Worm (Caenorhabditis elegans) whole organism, L3 larva: ENCODE results near the gene sulp-5.

Experiments
- R02D3.7 ChIP-seq: fragments of 150-350 bp; optimal IDR thresholded peaks from 2 replicates; lab custom pipeline; 2014; ENCODE audit warnings: missing biosample characterization, missing genetic modification characterization
- ZK546.5 ChIP-seq: sonication (generic microtip); optimal IDR thresholded peaks from 2 replicates; lab custom pipeline; 2017; ENCODE audit warnings: missing biosample characterization, missing genetic modification characterization
- aly-2 ChIP-seq: fragments of 150-350 bp; optimal IDR thresholded peaks from 2 replicates; lab custom pipeline; 2014; ENCODE audit warnings: missing biosample characterization, missing genetic modification characterization
- ama-1 ChIP-seq: fragments of 150-350 bp; optimal IDR thresholded peaks from 2 replicates; lab custom pipeline; 2018
- ceh-16 ChIP-seq: sonication (generic microtip); optimal IDR thresholded peaks from 2 replicates; lab custom pipeline; 2017; ENCODE audit warnings: missing biosample characterization, missing genetic modification characterization
- ceh-28 ChIP-seq: fragments of 150-350 bp; optimal IDR thresholded peaks from 2 replicates; lab custom pipeline; 2014; ENCODE audit warnings: missing biosample characterization, missing genetic modification reagents, missing genetic modification characterization
- ceh-82 ChIP-seq: fragments of 150-350 bp; optimal IDR thresholded peaks from 2 replicates; lab custom pipeline; 2014; ENCODE audit warnings: missing biosample characterization, missing genetic modification characterization
- ceh-9 ChIP-seq: sonication (generic microtip); optimal IDR thresholded peaks from 2 replicates; lab custom pipeline; 2018; ENCODE audit warnings: missing biosample characterization, missing genetic modification characterization
- daf-12 ChIP-seq: fragments of 150-350 bp; optimal IDR thresholded peaks from 2 replicates; lab custom pipeline; 2014; ENCODE audit warnings: missing biosample characterization, missing genetic modification reagents, missing genetic modification characterization
- egl-27 ChIP-seq: sonication (generic microtip); optimal IDR thresholded peaks from 4 replicates; lab custom pipeline; 2017; ENCODE audit warnings: missing biosample characterization, missing genetic modification reagents, missing genetic modification characterization
- egl-5 ChIP-seq: fragments of 150-350 bp; optimal IDR thresholded peaks from 2 replicates; lab custom pipeline; 2017; ENCODE audit warnings: missing biosample characterization, missing genetic modification reagents, missing genetic modification characterization, inconsistent platforms
- elt-1 ChIP-seq: fragments of 150-350 bp; optimal IDR thresholded peaks from 2 replicates; lab custom pipeline; 2014; ENCODE audit warnings: missing biosample characterization, missing genetic modification characterization
- elt-2 ChIP-seq: sonication (generic microtip); optimal IDR thresholded peaks from 2 replicates; lab custom pipeline; 2016; ENCODE audit warnings: missing genetic modification reagents, mild to moderate bottlenecking, missing genetic modification characterization, missing compliant biosample characterization
- elt-3 ChIP-seq, 3 experiments: fragments of 150-350 bp in 1 of 3; sonication (generic microtip) in 2 of 3; optimal IDR thresholded peaks; 2 replicates in 2 of 3; 4 replicates in 1 of 3; lab custom pipeline; 2014 to 2017; ENCODE audit warnings: missing biosample characterization in 3 of 3, missing genetic modification characterization in 3 of 3
- eor-1 ChIP-seq, 2 experiments: fragments of 150-350 bp; optimal IDR thresholded peaks; 2 replicates each; lab custom pipeline; 2014 to 2018; ENCODE audit warnings: missing biosample characterization in 2 of 2, missing genetic modification characterization in 2 of 2
- fos-1 ChIP-seq: fragments of 150-350 bp; optimal IDR thresholded peaks from 2 replicates; lab custom pipeline; 2014; ENCODE audit warnings: missing biosample characterization, missing genetic modification characterization
- hmg-11 ChIP-seq: sonication (generic microtip); optimal IDR thresholded peaks from 2 replicates; lab custom pipeline; 2016; ENCODE audit warnings: missing genetic modification characterization, missing compliant biosample characterization
- jun-1 ChIP-seq: fragments of 150-350 bp; optimal IDR thresholded peaks from 2 replicates; lab custom pipeline; 2014; ENCODE audit warnings: missing biosample characterization, missing genetic modification reagents, missing genetic modification characterization
- lin-15B ChIP-seq: fragments of 150-350 bp; optimal IDR thresholded peaks from 2 replicates; lab custom pipeline; 2014; ENCODE audit warnings: missing biosample characterization, missing genetic modification characterization
- lin-39 ChIP-seq: fragments of 150-350 bp; optimal IDR thresholded peaks from 2 replicates; lab custom pipeline; 2018; ENCODE audit warnings: missing biosample characterization, missing genetic modification reagents, missing genetic modification characterization
- mdl-1 ChIP-seq: fragments of 150-350 bp; optimal IDR thresholded peaks from 2 replicates; lab custom pipeline; 2014; ENCODE audit warnings: missing biosample characterization, missing genetic modification characterization
- mml-1 ChIP-seq: fragments of 150-350 bp; sonication (generic microtip); optimal IDR thresholded peaks from 3 replicates; lab custom pipeline; 2014; ENCODE audit warnings: missing biosample characterization, missing genetic modification characterization
- nfya-1 ChIP-seq: sonication (generic microtip); optimal IDR thresholded peaks from 2 replicates; lab custom pipeline; 2017; ENCODE audit warnings: missing genetic modification characterization, mild to moderate bottlenecking, missing compliant biosample characterization, antibody characterized with exemption, moderate library complexity; ENCODE audit not compliant: insufficient read depth
- nhr-12 ChIP-seq: fragments of 150-350 bp; optimal IDR thresholded peaks from 2 replicates; lab custom pipeline; 2014; ENCODE audit warnings: missing biosample characterization, missing genetic modification characterization
- nhr-23 ChIP-seq: fragments of 150-350 bp; optimal IDR thresholded peaks from 2 replicates; lab custom pipeline; 2014; ENCODE audit warnings: missing biosample characterization, missing genetic modification reagents, missing genetic modification characterization
- nhr-237 ChIP-seq: fragments of 150-350 bp; optimal IDR thresholded peaks from 2 replicates; lab custom pipeline; 2014; ENCODE audit warnings: missing biosample characterization, missing genetic modification characterization
- nhr-25 ChIP-seq: sonication (generic microtip); optimal IDR thresholded peaks from 2 replicates; lab custom pipeline; 2017; ENCODE audit warnings: missing biosample characterization, missing genetic modification characterization
- nhr-28 ChIP-seq: fragments of 150-350 bp; optimal IDR thresholded peaks from 2 replicates; lab custom pipeline; 2014; ENCODE audit warnings: missing biosample characterization, missing genetic modification characterization
- nhr-43 ChIP-seq: sonication (generic microtip); optimal IDR thresholded peaks from 2 replicates; lab custom pipeline; 2016; ENCODE audit warnings: mild to moderate bottlenecking, missing genetic modification characterization, missing compliant biosample characterization; ENCODE audit not compliant: poor library complexity, severe bottlenecking
- nhr-76 ChIP-seq: fragments of 150-350 bp; sonication (generic microtip); optimal IDR thresholded peaks from 5 replicates; lab custom pipeline; 2014; ENCODE audit warnings: missing biosample characterization, missing genetic modification characterization
- pqm-1 ChIP-seq: fragments of 150-350 bp; optimal IDR thresholded peaks from 2 replicates; lab custom pipeline; 2017; ENCODE audit warnings: missing biosample characterization, missing genetic modification characterization, inconsistent platforms
- sea-2 ChIP-seq: fragments of 150-350 bp; sonication (generic microtip); optimal IDR thresholded peaks from 4 replicates; lab custom pipeline; 2014; ENCODE audit warnings: missing biosample characterization, missing genetic modification reagents, missing genetic modification characterization
- skn-1 ChIP-seq: fragments of 150-350 bp; optimal IDR thresholded peaks from 2 replicates; lab custom pipeline; 2014; ENCODE audit warnings: missing biosample characterization, missing genetic modification characterization
- tbx-2 ChIP-seq: sonication (generic microtip); optimal IDR thresholded peaks from 2 replicates; lab custom pipeline; 2016; ENCODE audit warnings: mild to moderate bottlenecking, missing genetic modification characterization, missing compliant biosample characterization
- unc-39 ChIP-seq: sonication (generic microtip); optimal IDR thresholded peaks from 4 replicates; lab custom pipeline; 2017; ENCODE audit warnings: missing biosample characterization, missing genetic modification characterization
- unc-62 ChIP-seq: fragments of 150-350 bp; sonication (generic microtip); optimal IDR thresholded peaks from 4 replicates; lab custom pipeline; 2014; ENCODE audit warnings: missing biosample characterization, missing genetic modification reagents, missing genetic modification characterization
- ztf-11 ChIP-seq: fragments of 150-350 bp; optimal IDR thresholded peaks from 2 replicates; lab custom pipeline; 2014; ENCODE audit warnings: missing biosample characterization, missing genetic modification characterization
- ztf-4 ChIP-seq: fragments of 150-350 bp; optimal IDR thresholded peaks from 2 replicates; lab custom pipeline; 2014; ENCODE audit warnings: missing biosample characterization, missing genetic modification characterization

The sulp-5 gene

DNA sequence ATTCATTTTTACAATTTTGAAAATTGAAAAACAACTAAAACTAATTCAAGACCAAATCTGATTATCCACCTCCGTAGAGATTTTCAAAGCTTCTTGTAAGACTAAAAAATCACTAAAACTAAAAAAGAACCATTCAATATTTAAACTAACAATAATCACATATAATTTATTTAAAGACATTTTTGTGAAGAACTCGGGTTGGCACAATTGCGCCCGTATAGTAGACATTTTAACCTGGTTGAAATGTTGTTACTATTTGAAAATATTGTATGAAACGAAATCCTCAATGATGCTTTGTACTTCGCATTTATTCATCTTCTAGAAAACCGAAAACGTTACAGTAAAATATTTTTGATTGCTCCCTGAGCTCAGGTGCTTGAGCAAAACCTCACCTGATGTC, 23.8 kb upstream of the sulp-5 start:
- TF ChIP-seq ceh-16 (tag; lab: Kevin White, UChicago) (no peak), aly-2 (no peak), sea-2 (GFP tag; lab: Kevin White, UChicago) (no peak), nhr-43 (tag; lab: Kevin White, UChicago) (no peak), nhr-237 (tag; lab: Kevin White, UChicago) (no peak), hmg-11 (no peak)

DNA sequence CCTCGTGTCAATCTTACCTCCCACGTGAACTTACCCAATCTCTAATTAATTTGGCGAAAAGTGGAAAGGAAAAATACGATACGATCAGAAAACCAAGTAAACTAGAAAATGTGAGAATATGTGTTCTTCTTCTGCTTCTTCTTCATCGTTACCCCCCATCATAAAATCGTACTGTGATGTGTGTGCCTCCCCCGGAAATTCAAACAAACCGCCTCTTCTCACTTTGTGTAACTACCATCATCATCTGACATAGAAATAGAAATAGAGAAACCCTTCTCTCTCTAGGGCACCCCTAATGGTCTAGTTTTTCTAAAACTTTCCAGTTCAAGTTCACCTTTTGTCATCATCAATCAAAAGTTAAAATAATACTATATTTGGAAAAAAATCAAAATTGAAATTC, 22.1 kb upstream of the sulp-5 start:
- TF ChIP-seq jun-1 (tag; lab: Kevin White, UChicago) (no peak), nhr-25 (peak; percentile 60), nhr-23 (tag; lab: Kevin White, UChicago) (peak; percentile 25), egl-5 (tag; lab: Kevin White, UChicago) (peak; percentile 65)

DNA sequence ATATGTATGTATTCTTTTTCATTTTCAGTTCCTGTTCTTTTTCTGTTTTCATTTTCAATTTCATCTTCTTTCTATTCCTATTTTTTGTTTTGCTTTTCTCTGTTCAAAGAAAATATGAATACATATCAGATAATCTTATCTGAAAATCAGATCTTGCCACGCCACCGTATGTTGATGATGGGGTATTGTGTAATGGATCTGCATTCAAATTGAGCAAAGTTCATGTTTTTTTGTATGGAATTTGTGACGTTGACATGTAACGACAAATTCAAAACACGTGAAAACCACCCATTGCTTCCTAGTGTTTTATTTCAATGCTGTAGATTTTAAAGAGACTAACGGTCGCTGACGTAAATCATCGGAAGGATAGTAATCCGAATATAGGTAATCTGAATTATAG, 21.5 kb upstream of the sulp-5 start:
- TF ChIP-seq hmg-11 = no peak
- peak; percentile 78 for TF ChIP-seq elt-1
- TF ChIP-seq nhr-23 (tag; lab: Kevin White, UChicago) = peak; percentile 15
- TF ChIP-seq nhr-25 = no peak
- no peak for TF ChIP-seq skn-1
- no peak for TF ChIP-seq mml-1 (tag; lab: Kevin White, UChicago)
- TF ChIP-seq nhr-43 (tag; lab: Kevin White, UChicago) = no peak

DNA sequence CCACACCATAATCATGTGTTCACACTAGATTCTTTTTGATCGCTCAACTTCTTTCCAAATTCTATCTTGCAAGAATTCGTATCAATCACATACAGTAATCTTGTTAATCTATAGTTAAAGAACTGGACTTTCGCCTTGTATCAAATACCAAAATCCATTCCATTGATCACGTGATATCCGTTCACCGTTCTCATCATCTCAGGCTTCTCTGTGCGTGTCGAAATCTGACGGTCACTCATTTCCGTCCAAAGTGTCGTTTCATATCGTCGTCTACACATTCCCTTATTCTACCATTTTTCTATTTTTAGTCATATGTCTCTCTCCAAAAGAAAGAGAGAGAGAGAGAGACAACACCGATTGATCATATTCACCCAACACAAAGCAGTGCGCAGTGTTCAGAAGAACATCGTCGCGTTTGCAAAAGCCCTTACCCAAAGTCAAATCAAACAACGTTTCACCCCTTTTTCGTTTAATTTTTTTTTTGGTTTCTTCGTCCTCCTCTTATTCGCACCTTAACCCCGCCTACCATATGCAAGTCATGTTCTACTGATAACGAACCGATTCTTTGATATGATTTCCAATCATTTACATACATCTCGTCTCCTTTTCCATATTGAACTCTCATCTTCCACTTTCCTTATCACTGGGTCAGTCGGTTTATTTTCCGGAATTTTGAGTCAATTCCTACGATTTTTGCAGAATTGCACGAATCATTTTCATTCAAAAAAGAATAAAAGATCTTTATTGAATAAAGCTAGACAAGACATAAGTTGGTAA, 20.6 kb upstream of the sulp-5 start:
- no peak for TF ChIP-seq ZK546.5 (tag; lab: Kevin White, UChicago)
- peak; percentile 73 for TF ChIP-seq pqm-1
- no peak for TF ChIP-seq egl-5 (tag; lab: Kevin White, UChicago)
- peak; percentile 11 for TF ChIP-seq nfya-1 (tag; lab: Kevin White, UChicago)
- TF ChIP-seq elt-1 = no peak
- TF ChIP-seq ceh-28 (tag; lab: Kevin White, UChicago) = peak; percentile 10
- peak; percentile 86 for TF ChIP-seq elt-2 (tag; lab: Kevin White, UChicago)
- peak; percentile 75 for TF ChIP-seq nhr-23 (tag; lab: Kevin White, UChicago)
- TF ChIP-seq nhr-43 (tag; lab: Kevin White, UChicago) = peak; percentile 96
- TF ChIP-seq skn-1 = no peak
- TF ChIP-seq R02D3.7 = no peak
- no peak for TF ChIP-seq unc-62 (GFP tag; lab: Kevin White, UChicago)
- TF ChIP-seq ama-1 (lab: Kevin White, UChicago) = no peak
- peak; percentile 37 for TF ChIP-seq mdl-1 (tag; lab: Kevin White, UChicago)
- no peak for TF ChIP-seq lin-39
- TF ChIP-seq fos-1 (tag; lab: Kevin White, UChicago) = no peak
- no peak for TF ChIP-seq ztf-4 (tag; lab: Kevin White, UChicago)
- no peak for TF ChIP-seq hmg-11
- no peak for TF ChIP-seq nhr-76 (tag; lab: Kevin White, UChicago)
- TF ChIP-seq egl-27 = no peak
- TF ChIP-seq ceh-82 (tag; lab: Kevin White, UChicago) = no peak
- TF ChIP-seq nhr-25 = peak; percentile 90
- TF ChIP-seq jun-1 (tag; lab: Kevin White, UChicago) = no peak
- TF ChIP-seq elt-3 (tag; optimal IDR thresholded peaks at IDR 0.05; lab: Kevin White, UChicago) = peak in 1 of 3 experiments; percentile 41
- peak; percentile 0 for TF ChIP-seq tbx-2 (tag; lab: Kevin White, UChicago)
- TF ChIP-seq nhr-12 (tag; lab: Kevin White, UChicago) = no peak

DNA sequence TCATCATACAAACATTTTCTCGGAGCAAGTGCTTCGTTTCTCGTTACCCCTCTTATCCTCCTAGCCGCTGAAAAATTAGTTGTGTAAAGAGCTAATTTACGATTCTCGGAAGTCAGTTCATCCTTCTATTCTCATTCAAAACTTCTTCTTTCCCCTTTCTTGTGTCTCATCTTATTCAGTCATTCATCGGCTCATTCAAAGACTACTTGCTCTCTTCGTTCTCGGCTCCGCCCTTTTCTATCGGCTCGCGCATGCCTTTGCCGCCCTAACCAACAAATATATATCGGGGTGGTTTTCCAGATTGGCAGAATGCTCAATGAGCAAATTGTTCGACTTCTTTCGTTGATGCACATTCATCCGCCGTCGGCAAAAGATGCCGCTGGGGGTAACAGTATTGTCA, 19.5 kb upstream of the sulp-5 start, which contains the start of gene R13H4.5:
TSS of gene R13H4.5 (plus strand) at position 301 of the 400 bp plus-strand sequence.
- TF ChIP-seq nhr-12 (tag; lab: Kevin White, UChicago) = no peak
- TF ChIP-seq nhr-76 (tag; lab: Kevin White, UChicago) = no peak
- no peak for TF ChIP-seq mdl-1 (tag; lab: Kevin White, UChicago)
- no peak for TF ChIP-seq egl-5 (tag; lab: Kevin White, UChicago)
- TF ChIP-seq ztf-11 (tag; lab: Kevin White, UChicago) = no peak
- no peak for TF ChIP-seq ceh-9 (tag; lab: Kevin White, UChicago)
- no peak for TF ChIP-seq skn-1
- no peak for TF ChIP-seq nhr-28 (tag; lab: Kevin White, UChicago)
- no peak for TF ChIP-seq R02D3.7
- TF ChIP-seq jun-1 (tag; lab: Kevin White, UChicago) = no peak
- TF ChIP-seq lin-15B (tag; lab: Kevin White, UChicago) = no peak
- TF ChIP-seq daf-12 = no peak
- TF ChIP-seq elt-2 (tag; lab: Kevin White, UChicago) = no peak
- TF ChIP-seq nhr-25 = no peak
- TF ChIP-seq nfya-1 (tag; lab: Kevin White, UChicago) = no peak
- no peak for TF ChIP-seq unc-39 (tag; lab: Kevin White, UChicago)
- no peak for TF ChIP-seq eor-1 (tag; optimal IDR thresholded peaks at IDR 0.05; lab: Kevin White, UChicago)
- no peak for TF ChIP-seq ceh-28 (tag; lab: Kevin White, UChicago)
- TF ChIP-seq ztf-4 (tag; lab: Kevin White, UChicago) = no peak
